Fruit fly (Drosophila melanogaster) whole organism, embryonic: Measurements from ENCODE around the gene Atg13.
A peak's percentile ranks its signal among the peaks of the same experiment; 100 is the strongest.

ENCODE experiments used
- Aef1 ChIP-seq: fragments of 200-800 bp; sonication (Bioruptor generic); IDR thresholded peaks from 3 replicates; pipeline ENCODE4 v1.3.6; 2022; ENCODE audit warnings: missing biosample characterization, missing genetic modification characterization
- CG10147 ChIP-seq: fragments of 200-800 bp; sonication (Bioruptor generic); optimal IDR thresholded peaks from 2 replicates; lab custom pipeline; 2019; ENCODE audit warnings: missing biosample characterization, mild to moderate bottlenecking, missing genetic modification characterization, moderate library complexity
- CG12219 ChIP-seq: fragments of 200-800 bp; sonication (Bioruptor generic); optimal IDR thresholded peaks from 3 replicates; lab custom pipeline; 2018; ENCODE audit warnings: missing biosample characterization, mild to moderate bottlenecking, missing genetic modification characterization
- CG13287 ChIP-seq: fragments of 200-800 bp; sonication (Bioruptor generic); IDR thresholded peaks from 2 replicates; pipeline ENCODE4 v1.3.6; 2022; ENCODE audit warnings: missing biosample characterization, missing genetic modification characterization; ENCODE audit not compliant: partially characterized antibody
- CG14710 ChIP-seq: fragments of 200-800 bp; sonication (Bioruptor generic); optimal IDR thresholded peaks from 3 replicates; lab custom pipeline; 2019; ENCODE audit warnings: missing biosample characterization, mild to moderate bottlenecking, missing genetic modification characterization, moderate library complexity
- CG14860 ChIP-seq: fragments of 200-800 bp; sonication (Bioruptor generic); IDR thresholded peaks from 3 replicates; pipeline ENCODE4 v1.3.6; 2022; ENCODE audit warnings: missing biosample characterization, missing genetic modification characterization; ENCODE audit not compliant: partially characterized antibody
- CG15696 ChIP-seq: fragments of 200-800 bp; sonication (Bioruptor generic); optimal IDR thresholded peaks from 2 replicates; lab custom pipeline; 2019; ENCODE audit warnings: missing biosample characterization, mild to moderate bottlenecking, missing genetic modification characterization, moderate library complexity
- CG18262 ChIP-seq: fragments of 200-800 bp; optimal IDR thresholded peaks from 3 replicates; lab custom pipeline; 2019; ENCODE audit warnings: missing biosample characterization, mild to moderate bottlenecking, missing genetic modification characterization, moderate library complexity
- CG31441 ChIP-seq: fragments of 200-800 bp; sonication (Bioruptor generic); IDR thresholded peaks from 2 replicates; pipeline ENCODE4 v1.3.6; 2022; ENCODE audit warnings: missing biosample characterization, missing genetic modification characterization
- CG34376 ChIP-seq: fragments of 200-800 bp; sonication (Bioruptor generic); optimal IDR thresholded peaks from 2 replicates; lab custom pipeline; 2018; ENCODE audit warnings: missing biosample characterization, mild to moderate bottlenecking, missing genetic modification characterization
- CG34422 ChIP-seq: fragments of 200-800 bp; sonication (Bioruptor generic); IDR thresholded peaks from 3 replicates; pipeline ENCODE4 v1.3.6; 2022; ENCODE audit warnings: missing biosample characterization, missing genetic modification characterization
- CG6272 ChIP-seq: fragments of 200-800 bp; sonication (Bioruptor generic); IDR thresholded peaks from 2 replicates; pipeline ENCODE4 v1.3.6; 2022; ENCODE audit warnings: missing biosample characterization, missing genetic modification characterization
- CG6654 ChIP-seq: fragments of 200-800 bp; sonication (Bioruptor generic); optimal IDR thresholded peaks from 2 replicates; lab custom pipeline; 2017; ENCODE audit warnings: missing biosample characterization, mild to moderate bottlenecking, missing genetic modification characterization
- CG7372 ChIP-seq: fragments of 200-800 bp; sonication (Bioruptor generic); IDR thresholded peaks from 2 replicates; pipeline ENCODE4 v1.3.6; 2022; ENCODE audit warnings: missing biosample characterization, missing genetic modification characterization
- CG7786 ChIP-seq: fragments of 200-800 bp; sonication (Bioruptor generic); optimal IDR thresholded peaks from 2 replicates; lab custom pipeline; 2016; ENCODE audit warnings: missing biosample characterization, missing genetic modification characterization
- CG9727 ChIP-seq: fragments of 200-800 bp; sonication (Bioruptor generic); optimal IDR thresholded peaks from 3 replicates; lab custom pipeline; 2017; ENCODE audit warnings: missing biosample characterization, mild to moderate bottlenecking, missing genetic modification characterization
- Chrac-16 ChIP-seq: fragments of 200-800 bp; sonication (Bioruptor generic); optimal IDR thresholded peaks from 3 replicates; lab custom pipeline; 2016; ENCODE audit warnings: missing biosample characterization, missing genetic modification characterization
- Doc3 ChIP-seq: fragments of 200-800 bp; sonication (Bioruptor generic); IDR thresholded peaks from 3 replicates; pipeline ENCODE4 v1.3.6; 2022; ENCODE audit warnings: missing biosample characterization, missing genetic modification characterization; ENCODE audit not compliant: partially characterized antibody
- Fer1 ChIP-seq: fragments of 200-800 bp; sonication (Bioruptor generic); optimal IDR thresholded peaks from 2 replicates; lab custom pipeline; 2017; ENCODE audit warnings: missing biosample characterization, mild to moderate bottlenecking, missing genetic modification characterization
- H2.0 ChIP-seq: fragments of 200-800 bp; sonication (Bioruptor generic); IDR thresholded peaks from 2 replicates; pipeline ENCODE4 v1.3.6; 2022; ENCODE audit warnings: missing biosample characterization, missing genetic modification characterization
- HHEX ChIP-seq: fragments of 200-800 bp; sonication (Bioruptor generic); optimal IDR thresholded peaks from 3 replicates; lab custom pipeline; 2017; ENCODE audit warnings: missing biosample characterization, mild to moderate bottlenecking, missing genetic modification characterization, missing genetic modification reagents
- Hr78 ChIP-seq, 2 experiments: fragments of 200-800 bp in 1 of 2; fragments of >200 bp in 1 of 2; sonication (Bioruptor generic) in 1 of 2; optimal IDR thresholded peaks; 2 replicates each; lab custom pipeline; 2017 to 2019; ENCODE audit warnings: missing biosample characterization in 2 of 2, missing genetic modification characterization in 2 of 2, mild to moderate bottlenecking in 1 of 2, moderate library complexity in 1 of 2
- MESR4 ChIP-seq: fragments of 200-800 bp; sonication (Bioruptor generic); optimal IDR thresholded peaks from 2 replicates; lab custom pipeline; 2018; ENCODE audit warnings: missing biosample characterization, mild to moderate bottlenecking, missing genetic modification characterization, moderate library complexity
- Oaz ChIP-seq: fragments of 200-800 bp; sonication (Bioruptor generic); IDR thresholded peaks from 2 replicates; pipeline ENCODE4 v1.3.6; 2022; ENCODE audit warnings: missing biosample characterization, missing genetic modification characterization
- Optix ChIP-seq: fragments of 200-800 bp; sonication (Bioruptor generic); IDR thresholded peaks from 3 replicates; pipeline ENCODE4 v1.3.6; 2022; ENCODE audit warnings: missing biosample characterization, missing genetic modification characterization
- Pdp1 ChIP-seq, 2 experiments: fragments of 200-800 bp; sonication (Bioruptor generic); optimal IDR thresholded peaks; 3 replicates each; lab custom pipeline; 2016; ENCODE audit warnings: missing biosample characterization in 2 of 2, missing genetic modification characterization in 2 of 2, mild to moderate bottlenecking in 1 of 2, moderate library complexity in 1 of 2
- Sox100B ChIP-seq: fragments of 200-800 bp; sonication (Bioruptor generic); optimal IDR thresholded peaks from 3 replicates; lab custom pipeline; 2018; ENCODE audit warnings: missing biosample characterization, mild to moderate bottlenecking, missing genetic modification characterization
- Spps ChIP-seq: fragments of 200-800 bp; sonication (Bioruptor generic); optimal IDR thresholded peaks from 2 replicates; lab custom pipeline; 2018; ENCODE audit warnings: missing biosample characterization, mild to moderate bottlenecking, missing genetic modification characterization
- Xbp1 ChIP-seq: fragments of 200-800 bp; sonication (Bioruptor generic); optimal IDR thresholded peaks from 3 replicates; lab custom pipeline; 2016; ENCODE audit warnings: missing biosample characterization, mild to moderate bottlenecking, missing genetic modification characterization
- abd-A ChIP-seq: fragments of 200-800 bp; sonication (Bioruptor generic); optimal IDR thresholded peaks from 3 replicates; lab custom pipeline; 2019; ENCODE audit warnings: missing biosample characterization, mild to moderate bottlenecking, missing genetic modification characterization, moderate library complexity
- ato ChIP-seq: fragments of 200-800 bp; sonication (Bioruptor generic); IDR thresholded peaks from 2 replicates; pipeline ENCODE4 v1.3.6; 2022; ENCODE audit warnings: missing biosample characterization, missing genetic modification characterization; ENCODE audit not compliant: partially characterized antibody
- bbx ChIP-seq: fragments of 200-800 bp; sonication (Bioruptor generic); IDR thresholded peaks from 2 replicates; pipeline ENCODE4 v1.3.6; 2022; ENCODE audit warnings: missing biosample characterization, missing genetic modification characterization; ENCODE audit not compliant: partially characterized antibody
- bowl ChIP-seq: fragments of 200-800 bp; sonication (Bioruptor generic); IDR thresholded peaks from 2 replicates; pipeline ENCODE4 v1.3.6; 2022; ENCODE audit warnings: missing biosample characterization, missing genetic modification characterization
- ci ChIP-seq: fragments of 200-800 bp; sonication (Bioruptor generic); IDR thresholded peaks from 3 replicates; pipeline ENCODE4 v1.3.6; 2022; ENCODE audit warnings: missing biosample characterization, missing genetic modification characterization
- crp ChIP-seq, 2 experiments: fragments of 200-800 bp; sonication (Bioruptor generic); optimal IDR thresholded peaks; 2 replicates in 1 of 2; 3 replicates in 1 of 2; lab custom pipeline; 2017; ENCODE audit warnings: missing biosample characterization in 2 of 2, missing genetic modification characterization in 2 of 2, mild to moderate bottlenecking in 1 of 2, moderate library complexity in 1 of 2
- dan ChIP-seq: fragments of 200-800 bp; sonication (Bioruptor generic); IDR thresholded peaks from 2 replicates; pipeline ENCODE4 v1.3.6; 2022; ENCODE audit warnings: missing biosample characterization, missing genetic modification characterization
- dpn ChIP-seq, 2 experiments: fragments of 200-800 bp; sonication (Bioruptor generic); optimal IDR thresholded peaks; 3 replicates each; lab custom pipeline; 2016; ENCODE audit warnings: missing biosample characterization in 2 of 2, missing genetic modification characterization in 2 of 2
- ftz-f1 ChIP-seq: fragments of 200-800 bp; sonication (Bioruptor generic); optimal IDR thresholded peaks from 2 replicates; lab custom pipeline; 2016; ENCODE audit warnings: missing biosample characterization, missing genetic modification characterization
- insv ChIP-seq, 2 experiments: fragments of 200-800 bp; sonication (Bioruptor generic); optimal IDR thresholded peaks; 3 replicates each; lab custom pipeline; 2016 to 2018; ENCODE audit warnings: missing biosample characterization in 2 of 2, missing genetic modification characterization in 2 of 2
- nau ChIP-seq: fragments of 200-800 bp; sonication (Bioruptor generic); optimal IDR thresholded peaks from 3 replicates; lab custom pipeline; 2017; ENCODE audit warnings: missing biosample characterization, mild to moderate bottlenecking, missing genetic modification characterization, missing genetic modification reagents
- peb ChIP-seq: fragments of 200-800 bp; sonication (Bioruptor generic); IDR thresholded peaks from 2 replicates; pipeline ENCODE4 v1.3.6; 2022; ENCODE audit warnings: missing biosample characterization, missing genetic modification characterization
- psq ChIP-seq: fragments of 200-800 bp; sonication (Bioruptor generic); optimal IDR thresholded peaks from 2 replicates; lab custom pipeline; 2017; ENCODE audit warnings: missing biosample characterization, missing genetic modification characterization
- pzg ChIP-seq: fragments of 200-800 bp; sonication (Bioruptor generic); optimal IDR thresholded peaks from 3 replicates; lab custom pipeline; 2018; ENCODE audit warnings: missing biosample characterization, mild to moderate bottlenecking, missing genetic modification characterization, moderate library complexity
- slbo ChIP-seq: fragments of 200-800 bp; sonication (Bioruptor generic); IDR thresholded peaks from 2 replicates; pipeline ENCODE4 v1.3.6; 2022; ENCODE audit warnings: missing biosample characterization, missing genetic modification characterization
- so ChIP-seq: fragments of 200-800 bp; sonication (Bioruptor generic); IDR thresholded peaks from 3 replicates; pipeline ENCODE4 v1.3.6; 2022; ENCODE audit warnings: missing biosample characterization, missing genetic modification characterization
- sr ChIP-seq: fragments of 200-800 bp; sonication (Bioruptor generic); IDR thresholded peaks from 3 replicates; pipeline ENCODE4 v1.3.6; 2022; ENCODE audit warnings: missing biosample characterization, missing genetic modification characterization
- sug ChIP-seq: fragments of 200-800 bp; optimal IDR thresholded peaks from 2 replicates; lab custom pipeline; 2019; ENCODE audit warnings: missing biosample characterization, mild to moderate bottlenecking, missing genetic modification characterization, moderate library complexity
- tio ChIP-seq: fragments of 200-800 bp; sonication (Bioruptor generic); optimal IDR thresholded peaks from 2 replicates; lab custom pipeline; 2017; ENCODE audit warnings: missing biosample characterization, missing genetic modification characterization, inconsistent platforms
- z ChIP-seq: fragments of 200-800 bp; sonication (Bioruptor generic); IDR thresholded peaks from 3 replicates; pipeline ENCODE4 v1.3.6; 2022; ENCODE audit warnings: missing biosample characterization, missing genetic modification characterization
- zf30C ChIP-seq: fragments of 200-800 bp; sonication (Bioruptor generic); optimal IDR thresholded peaks from 3 replicates; lab custom pipeline; 2018; ENCODE audit warnings: missing biosample characterization, mild to moderate bottlenecking, missing genetic modification characterization

Atg13 gene

DNA sequence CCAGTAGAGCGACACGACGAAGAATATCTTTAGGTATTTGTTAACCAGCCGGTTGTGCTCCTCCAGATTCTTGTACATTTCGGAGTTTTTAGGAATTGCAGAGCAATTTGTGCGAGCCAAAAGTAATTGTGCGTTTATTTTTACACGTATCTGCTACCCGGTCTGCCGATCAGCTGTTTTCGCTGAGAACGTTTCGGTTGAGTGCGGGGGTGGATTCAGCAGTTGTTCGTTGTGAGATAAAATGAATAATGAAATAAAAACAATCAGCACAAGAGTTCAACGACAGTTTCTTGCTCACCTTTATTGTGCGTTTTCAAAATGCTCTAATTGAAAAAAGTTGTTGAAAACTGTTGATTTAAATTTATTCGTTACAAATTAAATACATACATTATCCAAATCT is 45.8 kb upstream of the Atg13 start, which contains the start of gene nac (continued):
- TF ChIP-seq so (GFP tag; lab: Robert Waterston, UW) (0 out of 3 replicates have a peak, but pooled peaks have one; percentile 12), CG6272 (GFP tag; lab: Robert Waterston, UW) (no peak), pzg (GFP tag; lab: Kevin White, UChicago) (peak; percentile 9), Hr78 (GFP tag; optimal IDR thresholded peaks at IDR 0.05; lab: Kevin White, UChicago) (no peak), sug (peak; percentile 9), Aef1 (no peak), CG6654 (no peak), CG34422 (peak; percentile 61; the same call in 2 of the 3 replicates), ci (GFP tag; lab: Robert Waterston, UW) (0 out of 3 replicates have a peak, but pooled peaks have one; percentile 36), CG15696 (tag; lab: Kevin White, UChicago) (no peak), insv (GFP tag; optimal IDR thresholded peaks at IDR 0.05; lab: Kevin White, UChicago) (no peak), CG13287 (GFP tag; lab: Robert Waterston, UW) (peak; percentile 35), Pdp1 (GFP tag; optimal IDR thresholded peaks at IDR 0.05; lab: Kevin White, UChicago) (peak in 1 of 2 experiments; percentile 21), Optix (GFP tag; lab: Robert Waterston, UW) (no peak), Doc3 (GFP tag; lab: Robert Waterston, UW) (no peak), CG31441 (GFP tag; lab: Robert Waterston, UW) (no peak), z (GFP tag; lab: Robert Waterston, UW) (peak; percentile 78), psq (GFP tag; lab: Kevin White, UChicago) (no peak), peb (no peak), CG14710 (tag; lab: Kevin White, UChicago) (no peak), ftz-f1 (GFP tag; lab: Kevin White, UChicago) (no peak), Xbp1 (GFP tag; lab: Kevin White, UChicago) (peak; percentile 28), dan (no peak), slbo (GFP tag; lab: Robert Waterston, UW) (peak; percentile 46; the same call in 1 of the 2 replicates), HHEX (GFP tag; lab: Kevin White, UChicago) (no peak), H2.0 (no peak), Chrac-16 (GFP tag; lab: Kevin White, UChicago) (no peak), dpn (GFP tag; optimal IDR thresholded peaks at IDR 0.05; lab: Kevin White, UChicago) (peak; percentile 1 to 9), bowl (no peak), abd-A (no peak), Fer1 (GFP tag; lab: Kevin White, UChicago) (no peak), CG7786 (GFP tag; lab: Kevin White, UChicago) (no peak), Oaz (GFP tag; lab: Robert Waterston, UW) (no peak), MESR4 (GFP tag; lab: Kevin White, UChicago) (peak; percentile 41), CG12219 (GFP tag; lab: Kevin White, UChicago) (no peak), CG18262 (tag; lab: Kevin White, UChicago) (peak; percentile 11), CG9727 (GFP tag; lab: Kevin White, UChicago) (no peak), tio (GFP tag; lab: Kevin White, UChicago) (no peak), crp (GFP tag; optimal IDR thresholded peaks at IDR 0.05; lab: Kevin White, UChicago) (peak; percentile 65 to 90), nau (GFP tag; lab: Kevin White, UChicago) (no peak), bbx (GFP tag; lab: Robert Waterston, UW) (no peak), CG10147 (GFP tag; lab: Kevin White, UChicago) (peak; percentile 15), Sox100B (GFP tag; lab: Kevin White, UChicago) (no peak), sr (GFP tag; lab: Robert Waterston, UW) (no peak), CG7372 (GFP tag; lab: Robert Waterston, UW) (no peak), ato (GFP tag; lab: Robert Waterston, UW) (no peak), CG14860 (GFP tag; lab: Robert Waterston, UW) (no peak), CG34376 (GFP tag; lab: Kevin White, UChicago) (peak; percentile 65), zf30C (GFP tag; lab: Kevin White, UChicago) (no peak), Spps (tag; lab: Kevin White, UChicago) (no peak)
